Fruit fly (Drosophila melanogaster) whole organism, prepupa: ENCODE results near the gene unc-4.

Experiments
- Blimp-1 ChIP-seq: fragments of 200-800 bp; sonication (Bioruptor generic); optimal IDR thresholded peaks from 3 replicates; lab custom pipeline; 2017; ENCODE audit warnings: missing biosample characterization, missing genetic modification characterization, mild to moderate bottlenecking, moderate library complexity, missing genetic modification reagents
- CG11294 ChIP-seq: fragments of 200-800 bp; sonication (Bioruptor generic); IDR thresholded peaks from 2 replicates; pipeline ENCODE4 v1.3.6; 2022; ENCODE audit warnings: missing biosample characterization, missing genetic modification characterization
- CG11902 ChIP-seq: fragments of 200-800 bp; sonication (Bioruptor generic); optimal IDR thresholded peaks from 3 replicates; lab custom pipeline; 2016; ENCODE audit warnings: missing biosample characterization, missing genetic modification characterization
- CG3919 ChIP-seq: fragments of 200-800 bp; sonication (Bioruptor generic); optimal IDR thresholded peaks from 3 replicates; lab custom pipeline; 2016; ENCODE audit warnings: missing biosample characterization, missing genetic modification characterization
- Gug ChIP-seq: fragments of 200-800 bp; sonication (Bioruptor generic); IDR thresholded peaks from 2 replicates; pipeline ENCODE4 v1.3.6; 2022; ENCODE audit warnings: missing biosample characterization, missing genetic modification characterization
- Met ChIP-seq: fragments of 200-800 bp; sonication (Bioruptor generic); optimal IDR thresholded peaks from 3 replicates; lab custom pipeline; 2016; ENCODE audit warnings: missing biosample characterization, missing genetic modification characterization
- OdsH ChIP-seq: fragments of 200-800 bp; sonication (Bioruptor generic); optimal IDR thresholded peaks from 3 replicates; lab custom pipeline; 2016; ENCODE audit warnings: missing biosample characterization, missing genetic modification characterization
- Sox102F ChIP-seq: fragments of 200-800 bp; sonication (Bioruptor generic); optimal IDR thresholded peaks from 2 replicates; lab custom pipeline; 2016; ENCODE audit warnings: missing biosample characterization, mild to moderate bottlenecking, missing genetic modification characterization
- dsx ChIP-seq: fragments of 200-800 bp; optimal IDR thresholded peaks from 3 replicates; lab custom pipeline; 2019; ENCODE audit warnings: missing biosample characterization, mild to moderate bottlenecking, missing genetic modification characterization, moderate library complexity; ENCODE audit not compliant: poor library complexity, severe bottlenecking

DNA sequence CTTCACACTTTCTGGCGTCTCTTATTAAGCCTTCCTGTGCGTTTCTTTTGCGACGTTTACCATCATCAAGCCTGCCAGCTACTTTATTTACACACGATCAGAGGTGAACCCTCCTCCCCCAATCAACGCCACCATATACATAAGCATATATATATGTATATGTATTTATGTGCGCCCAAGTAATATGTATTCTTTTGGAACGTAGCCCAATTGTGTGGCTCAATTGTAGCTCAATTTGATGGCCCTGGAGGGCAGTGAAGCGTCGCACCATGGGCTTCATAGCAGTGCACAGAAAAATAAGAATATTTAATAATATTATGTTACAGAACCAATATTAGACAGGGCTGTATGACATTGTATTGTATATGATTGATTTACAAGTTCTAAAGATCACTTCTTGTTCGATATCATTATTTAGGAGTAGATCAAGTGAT is 26.5 kb upstream of the unc-4 start:
- TF ChIP-seq Met (GFP tag; lab: Kevin White, UChicago) (no peak), CG3919 (no peak), Gug (no peak), Blimp-1 (GFP tag; lab: Kevin White, UChicago) (no peak), CG11294 (GFP tag; lab: Robert Waterston, UW) (no peak), OdsH (no peak), Sox102F (GFP tag; lab: Kevin White, UChicago) (no peak), CG11902 (GFP tag; lab: Kevin White, UChicago) (no peak), dsx (GFP tag; lab: Kevin White, UChicago) (no peak)
